Worm (Caenorhabditis elegans) whole organism, late embryonic: ENCODE data around the gene C26B9.6.

ENCODE experiments used
- K02D7.2 ChIP-seq: sonication (generic microtip); optimal IDR thresholded peaks from 2 replicates; lab custom pipeline; 2017; ENCODE audit warnings: mild to moderate bottlenecking, missing genetic modification characterization, missing compliant biosample characterization
- T23F11.4 ChIP-seq: fragments of 200-800 bp; sonication (Bioruptor generic); optimal IDR thresholded peaks from 2 replicates; lab custom pipeline; 2018; ENCODE audit warnings: mild to moderate bottlenecking, missing genetic modification characterization, missing compliant biosample characterization
- ama-1 ChIP-seq: fragments of 150-350 bp; optimal IDR thresholded peaks from 2 replicates; lab custom pipeline; 2014
- ceh-18 ChIP-seq: sonication (generic microtip); optimal IDR thresholded peaks from 2 replicates; lab custom pipeline; 2016; ENCODE audit warnings: missing genetic modification characterization, missing compliant biosample characterization
- ceh-19 ChIP-seq: fragments of 200-800 bp; sonication (Bioruptor generic); optimal IDR thresholded peaks from 2 replicates; lab custom pipeline; 2018; ENCODE audit warnings: mild to moderate bottlenecking, missing genetic modification characterization, missing compliant biosample characterization
- ceh-31 ChIP-seq: sonication (generic microtip); optimal IDR thresholded peaks from 2 replicates; lab custom pipeline; 2016; ENCODE audit warnings: missing genetic modification characterization, missing compliant biosample characterization
- ceh-34 ChIP-seq: sonication (generic microtip); optimal IDR thresholded peaks from 2 replicates; lab custom pipeline; 2016; ENCODE audit warnings: mild to moderate bottlenecking, missing genetic modification characterization, missing compliant biosample characterization
- ceh-48 ChIP-seq: sonication (generic microtip); optimal IDR thresholded peaks from 2 replicates; lab custom pipeline; 2016; ENCODE audit warnings: missing genetic modification characterization, inconsistent platforms, missing compliant biosample characterization
- ceh-9 ChIP-seq: sonication (generic microtip); optimal IDR thresholded peaks from 2 replicates; lab custom pipeline; 2016; ENCODE audit warnings: mild to moderate bottlenecking, missing genetic modification characterization, inconsistent platforms, missing compliant biosample characterization
- dve-1 ChIP-seq: sonication (generic microtip); optimal IDR thresholded peaks from 2 replicates; lab custom pipeline; 2017; ENCODE audit warnings: antibody characterized with exemption, mild to moderate bottlenecking, missing genetic modification characterization, missing compliant biosample characterization
- ets-4 ChIP-seq: sonication (generic microtip); optimal IDR thresholded peaks from 2 replicates; lab custom pipeline; 2016; ENCODE audit warnings: missing genetic modification characterization, missing compliant biosample characterization
- eyg-1 ChIP-seq: sonication (generic microtip); optimal IDR thresholded peaks from 2 replicates; lab custom pipeline; 2016; ENCODE audit warnings: missing genotype, missing genetic modification characterization, missing compliant biosample characterization
- fax-1 ChIP-seq: sonication (generic microtip); optimal IDR thresholded peaks from 2 replicates; lab custom pipeline; 2016; ENCODE audit warnings: missing genotype, missing genetic modification characterization, missing compliant biosample characterization
- fkh-10 ChIP-seq: fragments of 150-350 bp; optimal IDR thresholded peaks from 2 replicates; lab custom pipeline; 2014; ENCODE audit warnings: missing biosample characterization, missing genetic modification reagents, missing genetic modification characterization
- gmeb-2 ChIP-seq: sonication (generic microtip); optimal IDR thresholded peaks from 2 replicates; lab custom pipeline; 2016; ENCODE audit warnings: missing genetic modification characterization, inconsistent platforms, missing compliant biosample characterization
- hlh-13 ChIP-seq: fragments of 200-800 bp; sonication (Bioruptor generic); optimal IDR thresholded peaks from 2 replicates; lab custom pipeline; 2018; ENCODE audit warnings: mild to moderate bottlenecking, missing genetic modification characterization, missing compliant biosample characterization
- hlh-15 ChIP-seq: sonication (generic microtip); optimal IDR thresholded peaks from 2 replicates; lab custom pipeline; 2016; ENCODE audit warnings: missing genetic modification characterization, missing compliant biosample characterization
- hlh-6 ChIP-seq: sonication (generic microtip); optimal IDR thresholded peaks from 2 replicates; lab custom pipeline; 2016; ENCODE audit warnings: missing genotype, missing genetic modification characterization, missing compliant biosample characterization
- lim-6 ChIP-seq: sonication (generic microtip); optimal IDR thresholded peaks from 2 replicates; lab custom pipeline; 2016; ENCODE audit warnings: missing genetic modification characterization, missing compliant biosample characterization
- madf-2 ChIP-seq: sonication (generic microtip); optimal IDR thresholded peaks from 2 replicates; lab custom pipeline; 2017; ENCODE audit warnings: missing genetic modification characterization, missing compliant biosample characterization
- mec-3 ChIP-seq: sonication (generic microtip); optimal IDR thresholded peaks from 2 replicates; lab custom pipeline; 2016; ENCODE audit warnings: borderline replicate concordance, missing genetic modification characterization, missing compliant biosample characterization
- nfya-1 ChIP-seq: sonication (generic microtip); optimal IDR thresholded peaks from 2 replicates; lab custom pipeline; 2017; ENCODE audit warnings: missing genetic modification characterization, mild to moderate bottlenecking, missing compliant biosample characterization, antibody characterized with exemption, moderate library complexity
- nhr-232 ChIP-seq: sonication (generic microtip); optimal IDR thresholded peaks from 2 replicates; lab custom pipeline; 2016; ENCODE audit warnings: missing genetic modification characterization, missing compliant biosample characterization
- pag-3 ChIP-seq: sonication (generic microtip); optimal IDR thresholded peaks from 2 replicates; lab custom pipeline; 2016; ENCODE audit warnings: missing compliant biosample characterization, missing genetic modification characterization, borderline replicate concordance
- pha-2 ChIP-seq: sonication (generic microtip); optimal IDR thresholded peaks from 2 replicates; lab custom pipeline; 2017; ENCODE audit warnings: mild to moderate bottlenecking, missing genetic modification characterization, missing compliant biosample characterization
- pha-4 ChIP-seq: fragments of 150-350 bp; optimal IDR thresholded peaks from 2 replicates; lab custom pipeline; 2018; ENCODE audit warnings: missing biosample characterization, missing genetic modification reagents, missing genetic modification characterization
- ref-2 ChIP-seq: sonication (generic microtip); optimal IDR thresholded peaks from 2 replicates; lab custom pipeline; 2016; ENCODE audit warnings: missing genetic modification characterization, missing compliant biosample characterization
- rnt-1 ChIP-seq: sonication (generic microtip); optimal IDR thresholded peaks from 2 replicates; lab custom pipeline; 2016; ENCODE audit warnings: missing genetic modification characterization, missing compliant biosample characterization
- syd-9 ChIP-seq: sonication (generic microtip); optimal IDR thresholded peaks from 2 replicates; lab custom pipeline; 2016; ENCODE audit warnings: mild to moderate bottlenecking, missing genetic modification characterization, moderate library complexity, missing compliant biosample characterization
- tbx-2 ChIP-seq: sonication (generic microtip); optimal IDR thresholded peaks from 2 replicates; lab custom pipeline; 2016; ENCODE audit warnings: missing genetic modification characterization, missing compliant biosample characterization
- tbx-7 ChIP-seq: sonication (generic microtip); optimal IDR thresholded peaks from 2 replicates; lab custom pipeline; 2016; ENCODE audit warnings: missing genotype, missing genetic modification characterization, missing compliant biosample characterization
- ttx-3 ChIP-seq: sonication (generic microtip); optimal IDR thresholded peaks from 2 replicates; lab custom pipeline; 2016; ENCODE audit warnings: missing genetic modification reagents, missing genetic modification characterization, missing compliant biosample characterization
- unc-42 ChIP-seq: sonication (generic microtip); optimal IDR thresholded peaks from 2 replicates; lab custom pipeline; 2016; ENCODE audit warnings: missing genotype, missing genetic modification characterization, missing compliant biosample characterization

Gene C26B9.6

ce11 chrX:5344287-5344686 lies 9.0 kb upstream of the C26B9.6 start, which contains the start of gene C26B9.1:
Gene C26B9.1 (plus strand): TSS chrX:5344587.
- TF ChIP-seq gmeb-2 (tag; lab: Kevin White, UChicago) = no peak
- TF ChIP-seq nhr-232 (tag; lab: Kevin White, UChicago) = no peak
- TF ChIP-seq dve-1 (tag; lab: Kevin White, UChicago) = no peak
- TF ChIP-seq tbx-7 (tag; lab: Kevin White, UChicago) = no peak
- TF ChIP-seq mec-3 (tag; lab: Kevin White, UChicago) = no peak

ce11 chrX:5342007-5342406 lies 6.7 kb upstream of the C26B9.6 start, which contains the start of gene C26B9.7:
Gene C26B9.7 (plus strand): TSS chrX:5342307.
- no peak for TF ChIP-seq nhr-232 (tag; lab: Kevin White, UChicago)
- TF ChIP-seq ama-1 = no peak
- no peak for TF ChIP-seq tbx-2 (tag; lab: Kevin White, UChicago)
- TF ChIP-seq hlh-13 (GFP tag; lab: Kevin White, UChicago) = no peak
- TF ChIP-seq eyg-1 (tag; lab: Kevin White, UChicago) = no peak
- no peak for TF ChIP-seq hlh-15 (tag; lab: Kevin White, UChicago)

ce11 chrX:5339889-5340288 lies 4.6 kb upstream of the C26B9.6 start, which contains the start of gene C26B9.2:
Gene C26B9.2 (plus strand): TSS chrX:5340189.
- TF ChIP-seq ceh-18 (tag; lab: Kevin White, UChicago) (no peak), mec-3 (tag; lab: Kevin White, UChicago) (no peak), ceh-34 (tag; lab: Kevin White, UChicago) (no peak), T23F11.4 (GFP tag; lab: Kevin White, UChicago) (no peak), tbx-2 (tag; lab: Kevin White, UChicago) (no peak)

ce11 chrX:5339357-5339756 lies 4.1 kb upstream of the C26B9.6 start:
- no peak for TF ChIP-seq pha-4 (tag; lab: Kevin White, UChicago)
- TF ChIP-seq ceh-19 = no peak
- no peak for TF ChIP-seq tbx-2 (tag; lab: Kevin White, UChicago)
- TF ChIP-seq ceh-31 (tag; lab: Kevin White, UChicago) = no peak
- no peak for TF ChIP-seq hlh-6 (tag; lab: Kevin White, UChicago)
- no peak for TF ChIP-seq ceh-9 (tag; lab: Kevin White, UChicago)
- no peak for TF ChIP-seq hlh-13 (GFP tag; lab: Kevin White, UChicago)
- no peak for TF ChIP-seq K02D7.2 (tag; lab: Kevin White, UChicago)
- no peak for TF ChIP-seq pag-3 (tag; lab: Kevin White, UChicago)
- no peak for TF ChIP-seq lim-6
- TF ChIP-seq syd-9 (tag; lab: Kevin White, UChicago) = no peak
- TF ChIP-seq nfya-1 = no peak
- no peak for TF ChIP-seq madf-2 (tag; lab: Kevin White, UChicago)
- no peak for TF ChIP-seq fkh-10 (GFP tag; lab: Kevin White, UChicago)
- no peak for TF ChIP-seq ceh-48
- TF ChIP-seq gmeb-2 (tag; lab: Kevin White, UChicago) = no peak
- no peak for TF ChIP-seq ets-4 (tag; lab: Kevin White, UChicago)
- TF ChIP-seq pha-2 (tag; lab: Kevin White, UChicago) = no peak

- no peak for TF ChIP-seq nfya-1
- no peak for TF ChIP-seq tbx-2 (tag; lab: Kevin White, UChicago)
- peak; percentile 37 for TF ChIP-seq ref-2 (tag; lab: Kevin White, UChicago)
- TF ChIP-seq ets-4 (tag; lab: Kevin White, UChicago) = no peak
- TF ChIP-seq hlh-15 (tag; lab: Kevin White, UChicago) = no peak
- TF ChIP-seq fax-1 (tag; lab: Kevin White, UChicago) = no peak
- no peak for TF ChIP-seq ttx-3 (tag; lab: Kevin White, UChicago)
- TF ChIP-seq ceh-34 (tag; lab: Kevin White, UChicago) = no peak
- TF ChIP-seq unc-42 (tag; lab: Kevin White, UChicago) = no peak
- TF ChIP-seq fkh-10 (GFP tag; lab: Kevin White, UChicago) = no peak
- TF ChIP-seq rnt-1 (tag; lab: Kevin White, UChicago) = peak; percentile 11
Measured at ce11 chrX:5337959-5338358, 2.7 kb upstream of the C26B9.6 start, which contains the start of gene C26B9.3. Gene C26B9.3 (plus strand): TSS chrX:5338301.
